Worm (Caenorhabditis elegans) whole organism, late embryonic: Measurements from ENCODE around the gene pqn-89.

Experiments used
- ceh-19 ChIP-seq: fragments of 200-800 bp; sonication (Bioruptor generic); optimal IDR thresholded peaks from 2 replicates; lab custom pipeline; 2018; ENCODE audit warnings: mild to moderate bottlenecking, missing genetic modification characterization, missing compliant biosample characterization
- pag-3 ChIP-seq: sonication (generic microtip); optimal IDR thresholded peaks from 2 replicates; lab custom pipeline; 2016; ENCODE audit warnings: missing compliant biosample characterization, missing genetic modification characterization, borderline replicate concordance

pqn-89 gene

ce11 chrIV:6560434-6560833 lies 53.9 kb downstream of the pqn-89 start, which contains the start of gene best-9:
Gene best-9, plus strand, starts transcription at chrIV:6560734.
- no peak for TF ChIP-seq ceh-19 (GFP tag; lab: Kevin White, UChicago)
- no peak for TF ChIP-seq pag-3
